Fruit fly (Drosophila melanogaster) whole organism, embryonic: Measurements from ENCODE around the gene CG7557.

ENCODE experiments used
- CG10654 ChIP-seq: fragments of 200-800 bp; sonication (Bioruptor generic); optimal IDR thresholded peaks from 2 replicates; lab custom pipeline; 2016; ENCODE audit warnings: missing biosample characterization, missing genetic modification characterization
- CG12236 ChIP-seq: fragments of 200-800 bp; sonication (Bioruptor generic); optimal IDR thresholded peaks from 2 replicates; lab custom pipeline; 2016; ENCODE audit warnings: missing biosample characterization, missing genetic modification characterization
- CG13296 ChIP-seq: fragments of 200-800 bp; sonication (Bioruptor generic); optimal IDR thresholded peaks from 3 replicates; lab custom pipeline; 2018; ENCODE audit warnings: missing biosample characterization, mild to moderate bottlenecking, missing genetic modification characterization
- CG14667 ChIP-seq: fragments of 200-800 bp; sonication (Bioruptor generic); IDR thresholded peaks from 2 replicates; pipeline ENCODE4 v1.3.6; 2022; ENCODE audit warnings: missing biosample characterization, missing genetic modification characterization
- CG1529 ChIP-seq: fragments of 200-800 bp; sonication (Bioruptor generic); optimal IDR thresholded peaks from 3 replicates; lab custom pipeline; 2018; ENCODE audit warnings: missing biosample characterization, missing genetic modification characterization
- CG2129 ChIP-seq: fragments of 200-800 bp; sonication (Bioruptor generic); IDR thresholded peaks from 2 replicates; pipeline ENCODE4 v1.3.6; 2022; ENCODE audit warnings: missing biosample characterization, missing genetic modification characterization; ENCODE audit not compliant: partially characterized antibody
- CG2712 ChIP-seq: fragments of 200-800 bp; optimal IDR thresholded peaks from 3 replicates; lab custom pipeline; 2019; ENCODE audit warnings: missing biosample characterization, mild to moderate bottlenecking, missing genetic modification characterization, moderate library complexity
- CG3847 ChIP-seq: fragments of 200-800 bp; sonication (Bioruptor generic); IDR thresholded peaks from 2 replicates; pipeline ENCODE4 v1.3.6; 2022; ENCODE audit warnings: missing biosample characterization, missing genetic modification characterization
- CG42726 ChIP-seq: fragments of 200-800 bp; sonication (Bioruptor generic); IDR thresholded peaks from 2 replicates; pipeline ENCODE4 v1.3.6; 2022; ENCODE audit warnings: missing biosample characterization, missing genetic modification characterization; ENCODE audit not compliant: partially characterized antibody
- CG4617 ChIP-seq: fragments of 200-800 bp; sonication (Bioruptor generic); optimal IDR thresholded peaks from 3 replicates; lab custom pipeline; 2016; ENCODE audit warnings: missing biosample characterization, missing genetic modification characterization, borderline replicate concordance
- CG7987 ChIP-seq: fragments of 200-800 bp; sonication (Bioruptor generic); optimal IDR thresholded peaks from 2 replicates; lab custom pipeline; 2018; ENCODE audit warnings: missing biosample characterization, mild to moderate bottlenecking, missing genetic modification characterization, moderate library complexity
- CG8089 ChIP-seq: fragments of 200-800 bp; sonication (Bioruptor generic); optimal IDR thresholded peaks from 3 replicates; lab custom pipeline; 2016; ENCODE audit warnings: missing biosample characterization, missing genetic modification characterization
- CG8290 ChIP-seq, 3 experiments: fragments of 200-800 bp; sonication (Bioruptor generic); optimal IDR thresholded peaks; 2 replicates each; lab custom pipeline; 2016 to 2019; ENCODE audit warnings: missing biosample characterization in 3 of 3, missing genetic modification characterization in 3 of 3, mild to moderate bottlenecking in 2 of 3, moderate library complexity in 1 of 3
- CG9437 ChIP-seq: fragments of 200-800 bp; sonication (Bioruptor generic); optimal IDR thresholded peaks from 2 replicates; lab custom pipeline; 2018; ENCODE audit warnings: missing biosample characterization, mild to moderate bottlenecking, missing genetic modification characterization
- CG9797 ChIP-seq: fragments of 200-800 bp; sonication (Bioruptor generic); optimal IDR thresholded peaks from 3 replicates; lab custom pipeline; 2018; ENCODE audit warnings: missing biosample characterization, mild to moderate bottlenecking, missing genetic modification characterization
- CrebB ChIP-seq: fragments of 200-800 bp; sonication (Bioruptor generic); optimal IDR thresholded peaks from 3 replicates; lab custom pipeline; 2018; ENCODE audit warnings: missing biosample characterization, mild to moderate bottlenecking, missing genetic modification characterization
- Dip3 ChIP-seq: fragments of 200-800 bp; sonication (Bioruptor generic); optimal IDR thresholded peaks from 3 replicates; lab custom pipeline; 2016; ENCODE audit warnings: missing biosample characterization, missing genetic modification characterization
- Drgx ChIP-seq: fragments of 200-800 bp; sonication (Bioruptor generic); IDR thresholded peaks from 2 replicates; pipeline ENCODE4 v1.3.6; 2022; ENCODE audit warnings: missing biosample characterization, missing genetic modification characterization
- Ets65A ChIP-seq: fragments of 200-800 bp; sonication (Bioruptor generic); peaks from one replicate; lab custom pipeline; 2016; ENCODE audit warnings: missing biosample characterization, missing genetic modification characterization
- GATAe ChIP-seq: fragments of 200-800 bp; sonication (Bioruptor generic); conservative IDR thresholded peaks from 2 replicates; pipeline ENCODE4 v1.3.6; 2022; ENCODE audit warnings: missing biosample characterization, missing genetic modification characterization
- Gsc ChIP-seq: fragments of 200-800 bp; sonication (Bioruptor generic); IDR thresholded peaks from 2 replicates; pipeline ENCODE4 v1.3.6; 2022; ENCODE audit warnings: missing biosample characterization, missing genetic modification characterization
- Gug ChIP-seq: fragments of 200-800 bp; sonication (Bioruptor generic); IDR thresholded peaks from 4 replicates; pipeline ENCODE4 v1.3.6; 2022; ENCODE audit warnings: missing biosample characterization, missing genetic modification characterization
- H15 ChIP-seq: fragments of 200-800 bp; sonication (Bioruptor generic); IDR thresholded peaks from 3 replicates; pipeline ENCODE4 v1.3.6; 2022; ENCODE audit warnings: missing biosample characterization, missing genetic modification characterization
- H2.0 ChIP-seq: fragments of 200-800 bp; sonication (Bioruptor generic); IDR thresholded peaks from 2 replicates; pipeline ENCODE4 v1.3.6; 2022; ENCODE audit warnings: missing biosample characterization, missing genetic modification characterization
- HLHmδ ChIP-seq: fragments of 200-800 bp; sonication (Bioruptor generic); optimal IDR thresholded peaks from 2 replicates; lab custom pipeline; 2018; ENCODE audit warnings: missing biosample characterization, mild to moderate bottlenecking, missing genetic modification characterization, moderate library complexity
- Hr78 ChIP-seq, 2 experiments: fragments of 200-800 bp in 1 of 2; fragments of >200 bp in 1 of 2; sonication (Bioruptor generic) in 1 of 2; optimal IDR thresholded peaks; 2 replicates each; lab custom pipeline; 2017 to 2019; ENCODE audit warnings: missing biosample characterization in 2 of 2, missing genetic modification characterization in 2 of 2, mild to moderate bottlenecking in 1 of 2, moderate library complexity in 1 of 2
- MTF-1 ChIP-seq: fragments of 200-800 bp; sonication (Bioruptor generic); optimal IDR thresholded peaks from 2 replicates; lab custom pipeline; 2018; ENCODE audit warnings: missing biosample characterization, mild to moderate bottlenecking, missing genetic modification characterization, borderline replicate concordance
- Neu2 ChIP-seq: fragments of 200-800 bp; sonication (Bioruptor generic); optimal IDR thresholded peaks from 3 replicates; lab custom pipeline; 2016; ENCODE audit warnings: missing biosample characterization, missing genetic modification characterization, borderline replicate concordance
- Sin3A ChIP-seq: fragments of >200 bp; optimal IDR thresholded peaks from 2 replicates; lab custom pipeline; 2018
- Six4 ChIP-seq: fragments of 200-800 bp; sonication (Bioruptor generic); optimal IDR thresholded peaks from 2 replicates; lab custom pipeline; 2016; ENCODE audit warnings: missing biosample characterization, missing genetic modification characterization
- Spps ChIP-seq: fragments of 200-800 bp; sonication (Bioruptor generic); optimal IDR thresholded peaks from 2 replicates; lab custom pipeline; 2018; ENCODE audit warnings: missing biosample characterization, mild to moderate bottlenecking, missing genetic modification characterization
- TFAM ChIP-seq: fragments of 200-800 bp; sonication (Bioruptor generic); optimal IDR thresholded peaks from 2 replicates; lab custom pipeline; 2017; ENCODE audit warnings: missing biosample characterization, missing genetic modification characterization, inconsistent platforms
- Trl ChIP-seq, 3 experiments: fragments of >200 bp in 2 of 3; fragments of 200-800 bp in 1 of 3; sonication (Bioruptor generic) in 1 of 3; optimal IDR thresholded peaks; 2 replicates in 1 of 3; 3 replicates in 2 of 3; lab custom pipeline; 2016 to 2017; ENCODE audit warnings: missing biosample characterization in 1 of 3, missing genetic modification characterization in 1 of 3
- ara ChIP-seq: fragments of 200-800 bp; sonication (Bioruptor generic); IDR thresholded peaks from 2 replicates; pipeline ENCODE4 v1.3.6; 2022; ENCODE audit warnings: missing biosample characterization, missing genetic modification characterization
- caup ChIP-seq: fragments of 200-800 bp; sonication (Bioruptor generic); optimal IDR thresholded peaks from 3 replicates; lab custom pipeline; 2017; ENCODE audit warnings: missing biosample characterization, mild to moderate bottlenecking, missing genetic modification characterization, moderate library complexity; ENCODE audit not compliant: severe bottlenecking
- corto ChIP-seq: fragments of 200-800 bp; sonication (Bioruptor generic); optimal IDR thresholded peaks from 2 replicates; lab custom pipeline; 2016; ENCODE audit warnings: missing biosample characterization, mild to moderate bottlenecking, missing genetic modification characterization, moderate library complexity
- dm ChIP-seq: fragments of 200-800 bp; sonication (Bioruptor generic); optimal IDR thresholded peaks from 3 replicates; lab custom pipeline; 2016; ENCODE audit warnings: missing biosample characterization, missing genetic modification characterization
- dysf ChIP-seq: fragments of 200-800 bp; sonication (Bioruptor generic); IDR thresholded peaks from 3 replicates; pipeline ENCODE4 v1.3.6; 2022; ENCODE audit warnings: missing biosample characterization, missing genetic modification characterization
- ems ChIP-seq: fragments of 200-800 bp; sonication (Bioruptor generic); optimal IDR thresholded peaks from 3 replicates; lab custom pipeline; 2016; ENCODE audit warnings: missing biosample characterization, missing genetic modification characterization
- fru ChIP-seq: fragments of >200 bp; optimal IDR thresholded peaks from 2 replicates; lab custom pipeline; 2017
- gro ChIP-seq: fragments of 200-800 bp; sonication (Bioruptor generic); optimal IDR thresholded peaks from 2 replicates; lab custom pipeline; 2016; ENCODE audit warnings: missing biosample characterization, missing genetic modification characterization
- ham ChIP-seq: fragments of 200-800 bp; sonication (Bioruptor generic); IDR thresholded peaks from 2 replicates; pipeline ENCODE4 v1.3.6; 2022; ENCODE audit warnings: missing biosample characterization, missing genetic modification characterization
- her ChIP-seq: fragments of 200-800 bp; sonication (Bioruptor generic); optimal IDR thresholded peaks from 2 replicates; lab custom pipeline; 2016; ENCODE audit warnings: missing biosample characterization, missing genetic modification characterization
- insv ChIP-seq, 2 experiments: fragments of 200-800 bp; sonication (Bioruptor generic); optimal IDR thresholded peaks; 3 replicates each; lab custom pipeline; 2016 to 2018; ENCODE audit warnings: missing biosample characterization in 2 of 2, missing genetic modification characterization in 2 of 2
- peb ChIP-seq: fragments of 200-800 bp; sonication (Bioruptor generic); IDR thresholded peaks from 2 replicates; pipeline ENCODE4 v1.3.6; 2022; ENCODE audit warnings: missing biosample characterization, missing genetic modification characterization
- slbo ChIP-seq: fragments of 200-800 bp; sonication (Bioruptor generic); IDR thresholded peaks from 2 replicates; pipeline ENCODE4 v1.3.6; 2022; ENCODE audit warnings: missing biosample characterization, missing genetic modification characterization
- slp2 ChIP-seq: fragments of 200-800 bp; sonication (Bioruptor generic); optimal IDR thresholded peaks from 2 replicates; lab custom pipeline; 2016; ENCODE audit warnings: missing biosample characterization, missing genetic modification characterization
- sqz ChIP-seq: fragments of 200-800 bp; sonication (Bioruptor generic); optimal IDR thresholded peaks from 3 replicates; lab custom pipeline; 2018; ENCODE audit warnings: missing biosample characterization, mild to moderate bottlenecking, missing genetic modification characterization
- stwl ChIP-seq: fragments of 200-800 bp; sonication (Bioruptor generic); optimal IDR thresholded peaks from 3 replicates; lab custom pipeline; 2018; ENCODE audit warnings: missing biosample characterization, mild to moderate bottlenecking, missing genetic modification characterization, moderate library complexity
- tio ChIP-seq: fragments of 200-800 bp; sonication (Bioruptor generic); optimal IDR thresholded peaks from 2 replicates; lab custom pipeline; 2017; ENCODE audit warnings: missing biosample characterization, missing genetic modification characterization, inconsistent platforms

CG7557 gene

dm6 chr3L:11493090-11493807 is 48.3 kb downstream of the CG7557 start (continued):
- no peak for TF ChIP-seq CG8089
- no peak for TF ChIP-seq CG9437 (GFP tag; lab: Kevin White, UChicago)
- TF ChIP-seq Gsc: no peak
- no peak for TF ChIP-seq CG4617 (GFP tag; lab: Kevin White, UChicago)
- TF ChIP-seq peb: no peak
- no peak for TF ChIP-seq CG2129 (GFP tag; lab: Robert Waterston, UW)
- no peak for TF ChIP-seq Ets65A (GFP tag; lab: Kevin White, UChicago)
- TF ChIP-seq insv (GFP tag; optimal IDR thresholded peaks at IDR 0.05; lab: Kevin White, UChicago): no peak
- no peak for TF ChIP-seq stwl (tag; lab: Kevin White, UChicago)
- no peak for TF ChIP-seq CG14667 (GFP tag; lab: Robert Waterston, UW)
- TF ChIP-seq CG2712 (tag; lab: Kevin White, UChicago): no peak
- no peak for TF ChIP-seq Dip3 (GFP tag; lab: Kevin White, UChicago)
- no peak for TF ChIP-seq CG9797 (GFP tag; lab: Kevin White, UChicago)
- no peak for TF ChIP-seq dm
- no peak for TF ChIP-seq MTF-1 (GFP tag; lab: Kevin White, UChicago)
- peak; percentile 30 for TF ChIP-seq sqz
- no peak for TF ChIP-seq ara (GFP tag; lab: Robert Waterston, UW)
- no peak for TF ChIP-seq ham (GFP tag; lab: Robert Waterston, UW)
- TF ChIP-seq Sin3A (lab: Kevin White, UChicago): no peak
- TF ChIP-seq GATAe (GFP tag; lab: Robert Waterston, UW): no peak
- TF ChIP-seq Drgx (GFP tag; lab: Robert Waterston, UW): no peak
- TF ChIP-seq fru: no peak
- no peak for TF ChIP-seq tio
- no peak for TF ChIP-seq Spps (tag; lab: Kevin White, UChicago)
- TF ChIP-seq Hr78 (GFP tag; optimal IDR thresholded peaks at IDR 0.05; lab: Kevin White, UChicago): no peak
- no peak for TF ChIP-seq H15 (GFP tag; lab: Robert Waterston, UW)
- TF ChIP-seq CG10654 (GFP tag; lab: Kevin White, UChicago): no peak
- no peak for TF ChIP-seq H2.0 (GFP tag; lab: Robert Waterston, UW)
- TF ChIP-seq CG13296: peak; percentile 37
- no peak for TF ChIP-seq her (GFP tag; lab: Kevin White, UChicago)
- peak; percentile 61 to 72 for TF ChIP-seq Trl (optimal IDR thresholded peaks at IDR 0.05; lab: Kevin White, UChicago)
- TF ChIP-seq Trl (GFP tag; optimal IDR thresholded peaks at IDR 0.05; lab: Kevin White, UChicago): no peak
- no peak for TF ChIP-seq corto (GFP tag; lab: Kevin White, UChicago)
- TF ChIP-seq ems (GFP tag; lab: Kevin White, UChicago): no peak
- TF ChIP-seq Gug: no peak
- TF ChIP-seq slbo (GFP tag; lab: Robert Waterston, UW): no peak
- TF ChIP-seq CG7987 (GFP tag; lab: Kevin White, UChicago): no peak
- TF ChIP-seq CG1529 (GFP tag; lab: Kevin White, UChicago): no peak
- no peak for TF ChIP-seq caup (GFP tag; lab: Kevin White, UChicago)
- no peak for TF ChIP-seq CG8290 (GFP tag; optimal IDR thresholded peaks at IDR 0.05; lab: Kevin White, UChicago)
- peak in 1 of 2 experiments; percentile 44 for TF ChIP-seq CG8290 (tag; optimal IDR thresholded peaks at IDR 0.05; lab: Kevin White, UChicago)
- no peak for TF ChIP-seq slp2 (GFP tag; lab: Kevin White, UChicago)
- TF ChIP-seq gro (GFP tag; lab: Kevin White, UChicago): no peak
- TF ChIP-seq Neu2: no peak
- no peak for TF ChIP-seq CG3847 (GFP tag; lab: Robert Waterston, UW)
- TF ChIP-seq TFAM (GFP tag; lab: Kevin White, UChicago): no peak
- peak; percentile 30; the same call in 1 of the 2 replicates for TF ChIP-seq CG42726 (GFP tag; lab: Robert Waterston, UW)
- no peak for TF ChIP-seq CG12236 (GFP tag; lab: Kevin White, UChicago)
- peak; percentile 86 for TF ChIP-seq HLHmδ (GFP tag; lab: Kevin White, UChicago)
- peak; percentile 63 for TF ChIP-seq CrebB (tag; lab: Kevin White, UChicago)
- no peak for TF ChIP-seq Six4 (GFP tag; lab: Kevin White, UChicago)
- 0 out of 3 replicates have a peak, but pooled peaks have one; percentile 14 for TF ChIP-seq dysf (GFP tag; lab: Robert Waterston, UW)
